Worm (Caenorhabditis elegans) whole organism, L4 larva: ENCODE results near the gene F35G2.1.

ENCODE experiments used
- F10B5.3 ChIP-seq: sonication (generic microtip); optimal IDR thresholded peaks from 2 replicates; lab custom pipeline; 2016; ENCODE audit warnings: mild to moderate bottlenecking, missing genetic modification characterization, missing compliant biosample characterization
- T26A8.4 ChIP-seq: fragments of 200-800 bp; sonication (Bioruptor generic); IDR thresholded peaks from 2 replicates; pipeline ENCODE4 v1.3.6; 2022; ENCODE audit warnings: missing genetic modification characterization, missing compliant biosample characterization
- aha-1 ChIP-seq: fragments of 150-350 bp; peaks from one replicate; lab custom pipeline; 2014; ENCODE audit warnings: missing biosample characterization, missing genetic modification characterization
- ama-1 ChIP-seq: fragments of 150-350 bp; optimal IDR thresholded peaks from 2 replicates; lab custom pipeline; 2014; ENCODE audit warnings: inconsistent platforms, mixed read lengths
- ceh-28 ChIP-seq: fragments of 150-350 bp; optimal IDR thresholded peaks from 2 replicates; lab custom pipeline; 2014; ENCODE audit warnings: missing biosample characterization, missing genetic modification reagents, missing genetic modification characterization
- ceh-44 ChIP-seq: fragments of 200-800 bp; sonication (Bioruptor generic); IDR thresholded peaks from 2 replicates; pipeline ENCODE4 v1.3.6; 2022; ENCODE audit warnings: missing genetic modification reagents, missing genetic modification characterization, missing compliant biosample characterization
- ces-1 ChIP-seq: fragments of 150-350 bp; sonication (generic microtip); optimal IDR thresholded peaks from 4 replicates; lab custom pipeline; 2014; ENCODE audit warnings: missing biosample characterization, missing genetic modification reagents, missing genetic modification characterization
- daf-16 ChIP-seq, 3 experiments: sonication (generic microtip); optimal IDR thresholded peaks; 2 replicates each; lab custom pipeline; 2016 to 2017; ENCODE audit warnings: missing genetic modification characterization in 3 of 3, missing genetic modification reagents in 3 of 3, mild to moderate bottlenecking in 2 of 3, missing compliant biosample characterization in 2 of 3, missing biosample characterization in 1 of 3, moderate library complexity in 1 of 3
- daf-19 ChIP-seq: fragments of 200-800 bp; sonication (Bioruptor generic); conservative IDR thresholded peaks from 2 replicates; pipeline ENCODE4 v1.3.6; 2022; ENCODE audit warnings: missing genetic modification characterization, missing compliant biosample characterization
- dmd-6 ChIP-seq: fragments of 200-800 bp; sonication (Bioruptor generic); IDR thresholded peaks from 2 replicates; pipeline ENCODE4 v1.3.6; 2022; ENCODE audit warnings: missing genetic modification reagents, missing genetic modification characterization, missing compliant biosample characterization
- dmd-9 ChIP-seq: fragments of 200-800 bp; sonication (Bioruptor generic); IDR thresholded peaks from 2 replicates; pipeline ENCODE4 v1.3.6; 2022; ENCODE audit warnings: missing genetic modification reagents, missing genetic modification characterization, missing compliant biosample characterization
- dpl-1 ChIP-seq: fragments of 150-350 bp; optimal IDR thresholded peaks from 2 replicates; lab custom pipeline; 2014; ENCODE audit warnings: missing biosample characterization, missing genetic modification reagents, missing genetic modification characterization
- dve-1 ChIP-seq: sonication (generic microtip); optimal IDR thresholded peaks from 2 replicates; lab custom pipeline; 2017; ENCODE audit warnings: antibody characterized with exemption, mild to moderate bottlenecking, missing genetic modification characterization, missing compliant biosample characterization; ENCODE audit not compliant: insufficient read depth
- egl-27 ChIP-seq: sonication (generic microtip); optimal IDR thresholded peaks from 3 replicates; lab custom pipeline; 2017; ENCODE audit warnings: missing biosample characterization, missing genetic modification reagents, missing genetic modification characterization
- egl-43 ChIP-seq: fragments of 200-800 bp; sonication (Bioruptor generic); IDR thresholded peaks from 2 replicates; pipeline ENCODE4 v1.3.6; 2022; ENCODE audit warnings: missing genetic modification reagents, missing genetic modification characterization, missing compliant biosample characterization
- hmg-1.1 ChIP-seq: fragments of 200-800 bp; sonication (Bioruptor generic); IDR thresholded peaks from 2 replicates; pipeline ENCODE4 v1.3.6; 2022; ENCODE audit warnings: missing genetic modification reagents, missing genetic modification characterization, missing compliant biosample characterization
- jun-1 ChIP-seq: fragments of 150-350 bp; optimal IDR thresholded peaks from 2 replicates; lab custom pipeline; 2014; ENCODE audit warnings: missing biosample characterization, missing genetic modification reagents, missing genetic modification characterization
- lim-7 ChIP-seq: fragments of 200-800 bp; sonication (Bioruptor generic); IDR thresholded peaks from 2 replicates; pipeline ENCODE4 v1.3.6; 2022; ENCODE audit warnings: missing genetic modification characterization, missing compliant biosample characterization
- lin-13 ChIP-seq: fragments of 150-350 bp; optimal IDR thresholded peaks from 2 replicates; lab custom pipeline; 2014; ENCODE audit warnings: missing biosample characterization, missing genetic modification reagents, missing genetic modification characterization
- lin-15B ChIP-seq: fragments of 150-350 bp; sonication (generic microtip); optimal IDR thresholded peaks from 3 replicates; lab custom pipeline; 2014; ENCODE audit warnings: missing biosample characterization, missing genetic modification characterization
- lin-38 ChIP-seq: fragments of 200-800 bp; sonication (Bioruptor generic); IDR thresholded peaks from 2 replicates; pipeline ENCODE4 v1.3.6; 2022; ENCODE audit warnings: missing genetic modification reagents, missing genetic modification characterization, missing compliant biosample characterization
- madf-5 ChIP-seq, 2 experiments: fragments of 200-800 bp; sonication (Bioruptor generic); IDR thresholded peaks; 2 replicates each; pipeline ENCODE4 v1.3.6; 2022; ENCODE audit warnings: missing compliant biosample characterization in 2 of 2, missing genetic modification characterization in 2 of 2
- madf-9 ChIP-seq: fragments of 200-800 bp; sonication (Bioruptor generic); conservative IDR thresholded peaks from 2 replicates; pipeline ENCODE4 v1.3.6; 2022; ENCODE audit warnings: missing genetic modification reagents, missing genetic modification characterization, missing compliant biosample characterization
- nhr-10 ChIP-seq: fragments of 150-350 bp; optimal IDR thresholded peaks from 2 replicates; lab custom pipeline; 2014; ENCODE audit warnings: missing biosample characterization, missing genetic modification characterization
- nhr-25 ChIP-seq: sonication (generic microtip); optimal IDR thresholded peaks from 2 replicates; lab custom pipeline; 2017; ENCODE audit warnings: missing genetic modification characterization, mild to moderate bottlenecking, missing compliant biosample characterization, antibody characterized with exemption, moderate library complexity, borderline replicate concordance; ENCODE audit not compliant: insufficient read depth
- nhr-41 ChIP-seq: fragments of 200-800 bp; sonication (Bioruptor generic); IDR thresholded peaks from 2 replicates; pipeline ENCODE4 v1.3.6; 2022; ENCODE audit warnings: missing genetic modification reagents, missing genetic modification characterization, missing compliant biosample characterization
- nhr-48 ChIP-seq: sonication (generic microtip); optimal IDR thresholded peaks from 2 replicates; lab custom pipeline; 2016; ENCODE audit warnings: mild to moderate bottlenecking, missing genetic modification characterization, missing compliant biosample characterization
- nhr-6 ChIP-seq: fragments of 150-350 bp; optimal IDR thresholded peaks from 2 replicates; lab custom pipeline; 2014; ENCODE audit warnings: missing biosample characterization, missing genetic modification characterization
- pha-4 ChIP-seq, 2 experiments: fragments of 150-350 bp in 1 of 2; fragments of 200-800 bp in 1 of 2; sonication (Bioruptor generic) in 1 of 2; IDR thresholded peaks in 1 of 2; optimal IDR thresholded peaks in 1 of 2; 2 replicates each; pipeline versions ENCODE4 v1.3.6 to Lab custom; 2014 to 2022; ENCODE audit warnings: missing genetic modification characterization in 2 of 2, missing genetic modification reagents in 2 of 2, missing biosample characterization in 1 of 2, missing compliant biosample characterization in 1 of 2
- pqm-1 ChIP-seq: sonication (generic microtip); optimal IDR thresholded peaks from 2 replicates; lab custom pipeline; 2017; ENCODE audit warnings: missing biosample characterization, missing genetic modification characterization
- sdz-12 ChIP-seq: fragments of 200-800 bp; sonication (Bioruptor generic); optimal IDR thresholded peaks from 2 replicates; lab custom pipeline; 2018; ENCODE audit warnings: mild to moderate bottlenecking, missing genetic modification characterization, missing compliant biosample characterization
- tag-97 ChIP-seq: fragments of 200-800 bp; sonication (Bioruptor generic); IDR thresholded peaks from 2 replicates; pipeline ENCODE4 v1.3.6; 2022; ENCODE audit warnings: missing genetic modification characterization, missing compliant biosample characterization
- tra-1 ChIP-seq: fragments of 200-800 bp; sonication (Bioruptor generic); IDR thresholded peaks from 2 replicates; pipeline ENCODE4 v1.3.6; 2022; ENCODE audit warnings: missing genetic modification reagents, missing genetic modification characterization, missing compliant biosample characterization
- unc-39 ChIP-seq: sonication (generic microtip); optimal IDR thresholded peaks from 2 replicates; lab custom pipeline; 2017; ENCODE audit warnings: missing biosample characterization, missing genetic modification characterization
- unc-62 ChIP-seq, 3 experiments: fragments of 150-350 bp in 1 of 3; sonication (generic microtip); optimal IDR thresholded peaks in 2 of 3; peaks in 1 of 3; 1 replicate in 1 of 3; 2 replicates in 2 of 3; lab custom pipeline; 2014 to 2017; ENCODE audit warnings: missing biosample characterization in 3 of 3, missing genetic modification characterization in 3 of 3, missing genetic modification reagents in 3 of 3, missing genotype in 1 of 3
- zag-1 ChIP-seq: fragments of 150-350 bp; optimal IDR thresholded peaks from 2 replicates; lab custom pipeline; 2014; ENCODE audit warnings: missing biosample characterization, missing genetic modification characterization
- zip-2 ChIP-seq: fragments of 150-350 bp; optimal IDR thresholded peaks from 2 replicates; lab custom pipeline; 2014; ENCODE audit warnings: missing biosample characterization, missing genetic modification characterization
- ztf-11 ChIP-seq: fragments of 150-350 bp; optimal IDR thresholded peaks from 2 replicates; lab custom pipeline; 2014; ENCODE audit warnings: missing biosample characterization, missing genetic modification characterization
- ztf-7 ChIP-seq: fragments of 150-350 bp; optimal IDR thresholded peaks from 2 replicates; lab custom pipeline; 2014; ENCODE audit warnings: missing biosample characterization, missing genetic modification characterization

Gene F35G2.1

DNA sequence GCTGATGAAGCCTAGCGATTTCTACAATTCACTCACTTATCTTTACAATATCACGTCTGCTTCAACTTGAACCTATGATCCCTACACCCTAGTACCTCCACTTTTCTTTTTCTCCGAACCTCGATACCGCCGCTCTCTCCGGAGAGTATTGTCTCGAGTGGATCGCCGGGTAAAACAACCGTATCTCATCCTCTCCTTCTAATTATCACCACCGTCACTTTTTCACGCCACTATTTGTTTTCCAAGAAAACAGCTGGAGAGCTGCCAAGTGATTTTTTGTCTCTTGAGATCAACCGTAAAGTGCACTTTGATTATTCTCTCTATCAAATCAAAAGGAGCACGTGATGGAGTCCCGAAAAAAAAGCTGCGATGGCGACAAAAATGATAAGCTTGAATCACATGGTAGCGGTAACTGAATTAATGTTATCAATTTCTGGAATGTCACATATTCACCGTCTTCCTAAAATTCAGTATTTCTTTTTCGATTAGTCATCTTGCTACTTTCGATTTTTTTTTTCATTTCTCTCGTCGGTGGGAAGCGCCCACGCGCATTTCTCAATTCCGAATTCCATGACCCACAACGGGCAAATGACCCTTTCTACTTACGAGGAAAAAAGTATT is 3.4 kb upstream of the F35G2.1 start (continued):
- 0 out of 2 replicates have a peak, but pooled peaks have one; percentile 14 for TF ChIP-seq pha-4 (GFP tag; IDR thresholded peaks at IDR 0.05; lab: Robert Waterston, UW)
- TF ChIP-seq pha-4 (tag; optimal IDR thresholded peaks at IDR 0.05; lab: Kevin White, UChicago), result no peak
- no peak for TF ChIP-seq dpl-1
- TF ChIP-seq ama-1 (lab: Kevin White, UChicago), result no peak
- TF ChIP-seq dmd-6 (GFP tag; lab: Robert Waterston, UW), result peak; percentile 79
- TF ChIP-seq T26A8.4, result no peak
- TF ChIP-seq madf-5 (GFP tag; IDR thresholded peaks at IDR 0.05; lab: Robert Waterston, UW), result no peak
- no peak for TF ChIP-seq ceh-44 (GFP tag; lab: Robert Waterston, UW)
- no peak for TF ChIP-seq tra-1 (GFP tag; lab: Robert Waterston, UW)
- no peak for TF ChIP-seq egl-27 (tag; lab: Kevin White, UChicago)
- no peak for TF ChIP-seq nhr-6 (tag; lab: Kevin White, UChicago)
- no peak for TF ChIP-seq nhr-41
- TF ChIP-seq, all 104 proteins: peak for 19

DNA sequence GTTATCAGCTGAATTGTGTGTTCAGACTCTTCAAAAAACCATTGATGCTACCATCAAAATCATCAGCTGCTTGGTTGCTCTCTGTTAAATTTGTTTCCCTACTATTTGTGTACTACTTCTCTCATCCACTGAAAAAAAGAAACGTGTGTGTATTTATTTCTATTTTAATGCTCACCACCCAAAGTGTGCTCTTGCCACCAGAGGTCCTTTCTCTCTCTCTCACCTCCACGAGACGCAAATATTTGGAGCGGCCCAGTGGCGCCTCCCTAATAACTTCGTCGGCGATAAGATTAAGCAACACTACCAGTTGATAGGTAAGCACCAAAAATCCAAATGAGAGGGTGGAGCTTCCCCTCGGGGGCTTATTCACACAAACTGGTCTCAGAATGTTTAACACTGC is 2.2 kb upstream of the F35G2.1 start:
- TF ChIP-seq hmg-1.1, result no peak
- TF ChIP-seq dmd-6 (GFP tag; lab: Robert Waterston, UW), result peak; percentile 11; the same call in 1 of the 2 replicates
- 0 out of 2 replicates have a peak, but pooled peaks have one; percentile 21 for TF ChIP-seq pha-4 (GFP tag; IDR thresholded peaks at IDR 0.05; lab: Robert Waterston, UW)
- TF ChIP-seq pha-4 (tag; optimal IDR thresholded peaks at IDR 0.05; lab: Kevin White, UChicago), result no peak
- TF ChIP-seq sdz-12 (GFP tag; lab: Kevin White, UChicago), result no peak

- TF ChIP-seq madf-9 (GFP tag; lab: Robert Waterston, UW) (0 out of 2 replicates have a peak, but pooled peaks have one; percentile 8), lin-15B (no peak), egl-43 (GFP tag; lab: Robert Waterston, UW) (peak; percentile 71; the same call in 1 of the 2 replicates)
Observed at ce11 chrIV:12202000-12202399, 1.0 kb upstream of the F35G2.1 start.

DNA sequence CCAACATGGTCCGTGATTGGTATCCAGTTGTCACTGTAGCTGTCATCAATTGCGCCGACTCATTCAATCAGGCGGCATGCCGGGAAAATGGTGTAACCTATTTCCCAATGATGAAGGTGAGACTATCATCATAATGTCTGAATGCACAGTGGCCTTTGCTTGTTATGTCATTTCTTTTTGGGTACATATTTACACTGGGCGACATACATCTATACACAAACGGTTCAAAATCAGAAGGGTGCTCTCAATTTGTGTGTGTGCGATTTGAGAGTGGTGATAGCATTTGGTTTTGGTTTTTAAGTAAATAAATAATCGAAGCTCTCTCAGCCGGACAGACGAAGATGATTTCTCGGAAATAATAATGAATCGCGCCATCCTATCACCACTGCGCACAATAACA is 919 bp downstream of the F35G2.1 start:
- TF ChIP-seq egl-43 (GFP tag; lab: Robert Waterston, UW) (no peak), nhr-6 (tag; lab: Kevin White, UChicago) (peak; percentile 23)

ce11 chrIV:12207454-12207853 is 4.4 kb downstream of the F35G2.1 start:
- TF ChIP-seq daf-19 (GFP tag; lab: Robert Waterston, UW) (no peak), daf-16 (GFP tag; optimal IDR thresholded peaks at IDR 0.05; lab: Kevin White, UChicago) (no peak), daf-16 (tag; optimal IDR thresholded peaks at IDR 0.05; lab: Kevin White, UChicago) (peak; percentile 18), ces-1 (no peak), zag-1 (no peak), unc-62 (GFP tag; optimal IDR thresholded peaks at IDR 0.05 in 1 of 2; lab: Kevin White, UChicago) (peak in 1 of 2 experiments; percentile 94), unc-62 (tag; optimal IDR thresholded peaks at IDR 0.05; lab: Kevin White, UChicago) (no peak), pqm-1 (tag; lab: Kevin White, UChicago) (no peak), madf-9 (GFP tag; lab: Robert Waterston, UW) (no peak)
- TF ChIP-seq, all 104 proteins: peak for 2

DNA sequence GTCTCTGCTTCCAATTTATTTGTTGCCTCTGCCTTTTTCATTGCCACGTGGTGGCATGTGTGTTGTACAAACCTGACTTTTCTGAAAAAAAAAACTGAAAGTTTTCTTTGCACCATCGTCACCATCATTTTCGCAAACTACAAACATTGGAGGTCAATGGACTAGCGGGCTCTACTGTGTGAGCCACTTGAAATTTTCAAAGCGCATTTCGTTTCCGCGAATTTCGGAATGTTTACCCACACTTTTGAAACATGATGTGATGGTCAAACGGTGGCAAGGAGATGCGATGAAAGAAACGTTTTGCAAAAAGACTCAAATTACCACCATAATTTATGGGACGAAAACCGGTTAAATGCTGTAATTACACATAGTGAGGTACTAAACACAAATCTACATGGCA is 4.8 kb downstream of the F35G2.1 start:
- TF ChIP-seq unc-62 (GFP tag; optimal IDR thresholded peaks at IDR 0.05 in 1 of 2; lab: Kevin White, UChicago), result no peak
- no peak for TF ChIP-seq unc-62 (tag; optimal IDR thresholded peaks at IDR 0.05; lab: Kevin White, UChicago)
- no peak for TF ChIP-seq ztf-11 (tag; lab: Kevin White, UChicago)
- TF ChIP-seq nhr-25, result no peak
- peak; percentile 93 for TF ChIP-seq aha-1 (tag; lab: Kevin White, UChicago)
- TF ChIP-seq tag-97 (GFP tag; lab: Robert Waterston, UW), result no peak
- no peak for TF ChIP-seq ztf-7 (tag; lab: Kevin White, UChicago)
- no peak for TF ChIP-seq dve-1 (tag; lab: Kevin White, UChicago)
- no peak for TF ChIP-seq jun-1 (tag; lab: Kevin White, UChicago)
- no peak for TF ChIP-seq ceh-28
- no peak for TF ChIP-seq dmd-9 (GFP tag; lab: Robert Waterston, UW)
- no peak for TF ChIP-seq F10B5.3
- TF ChIP-seq lim-7, result no peak
- no peak for TF ChIP-seq unc-39 (tag; lab: Kevin White, UChicago)
- TF ChIP-seq tra-1 (GFP tag; lab: Robert Waterston, UW), result no peak
- TF ChIP-seq nhr-10 (tag; lab: Kevin White, UChicago), result no peak
- no peak for TF ChIP-seq lin-13 (GFP tag; lab: Kevin White, UChicago)
- TF ChIP-seq nhr-48 (tag; lab: Kevin White, UChicago), result no peak
- peak; percentile 29; the same call in 1 of the 2 replicates for TF ChIP-seq lin-38 (GFP tag; lab: Robert Waterston, UW)
- TF ChIP-seq zip-2 (tag; lab: Kevin White, UChicago), result no peak
- TF ChIP-seq nhr-6 (tag; lab: Kevin White, UChicago), result no peak
- TF ChIP-seq ces-1, result no peak
